Fruit fly (Drosophila melanogaster) whole organism, pupa: ENCODE results near the gene CG12104.

Experiments used
- CG10348 ChIP-seq: fragments of 200-800 bp; sonication (Bioruptor generic); IDR thresholded peaks from 2 replicates; pipeline ENCODE4 v1.3.6; 2022; ENCODE audit warnings: missing biosample characterization, missing genetic modification characterization
- CG12605 ChIP-seq: fragments of 200-800 bp; sonication (Bioruptor generic); IDR thresholded peaks from 2 replicates; pipeline ENCODE4 v1.3.6; 2022; ENCODE audit warnings: missing biosample characterization, missing genetic modification characterization
- CG13204 ChIP-seq: fragments of 200-800 bp; sonication (Bioruptor generic); optimal IDR thresholded peaks from 2 replicates; lab custom pipeline; 2018; ENCODE audit warnings: missing biosample characterization, mild to moderate bottlenecking, missing genetic modification characterization, moderate library complexity
- CG14655 ChIP-seq: fragments of 200-800 bp; sonication (Bioruptor generic); optimal IDR thresholded peaks from 3 replicates; lab custom pipeline; 2017; ENCODE audit warnings: mild to moderate bottlenecking, missing biosample characterization, missing genetic modification reagents, missing genetic modification characterization
- CG15710 ChIP-seq: fragments of 200-800 bp; sonication (Bioruptor generic); optimal IDR thresholded peaks from 2 replicates; lab custom pipeline; 2018; ENCODE audit warnings: missing biosample characterization, mild to moderate bottlenecking, missing genetic modification characterization, moderate library complexity
- CG17806 ChIP-seq: fragments of 200-800 bp; sonication (Bioruptor generic); optimal IDR thresholded peaks from 2 replicates; lab custom pipeline; 2018; ENCODE audit warnings: missing biosample characterization, mild to moderate bottlenecking, missing genetic modification characterization, moderate library complexity
- CG32121 ChIP-seq: fragments of 200-800 bp; sonication (Bioruptor generic); IDR thresholded peaks from 2 replicates; pipeline ENCODE4 v1.3.6; 2022; ENCODE audit warnings: missing biosample characterization, missing genetic modification characterization
- CG34367 ChIP-seq: fragments of 200-800 bp; sonication (Bioruptor generic); optimal IDR thresholded peaks from 2 replicates; lab custom pipeline; 2018; ENCODE audit warnings: missing biosample characterization, mild to moderate bottlenecking, missing genetic modification characterization
- CG4496 ChIP-seq: fragments of 200-800 bp; sonication (Bioruptor generic); IDR thresholded peaks from 3 replicates; pipeline ENCODE4 v1.3.6; 2022; ENCODE audit warnings: missing biosample characterization, missing genetic modification characterization
- CG8159 ChIP-seq: fragments of 200-800 bp; sonication (Bioruptor generic); optimal IDR thresholded peaks from 3 replicates; lab custom pipeline; 2018; ENCODE audit warnings: missing biosample characterization, mild to moderate bottlenecking, missing genetic modification characterization, moderate library complexity
- CG8301 ChIP-seq: fragments of 200-800 bp; sonication (Bioruptor generic); optimal IDR thresholded peaks from 2 replicates; lab custom pipeline; 2018; ENCODE audit warnings: missing biosample characterization, mild to moderate bottlenecking, missing genetic modification characterization
- CG9948 ChIP-seq: fragments of 200-800 bp; sonication (Bioruptor generic); optimal IDR thresholded peaks from 2 replicates; lab custom pipeline; 2018; ENCODE audit warnings: missing biosample characterization, mild to moderate bottlenecking, missing genetic modification characterization, moderate library complexity
- D1 ChIP-seq: fragments of 200-800 bp; sonication (Bioruptor generic); optimal IDR thresholded peaks from 2 replicates; lab custom pipeline; 2018; ENCODE audit warnings: missing biosample characterization, mild to moderate bottlenecking, missing genetic modification characterization, moderate library complexity
- EcR ChIP-seq: fragments of 200-800 bp; sonication (Bioruptor generic); optimal IDR thresholded peaks from 3 replicates; lab custom pipeline; 2019; ENCODE audit warnings: missing biosample characterization, missing genetic modification characterization, mild to moderate bottlenecking, moderate library complexity, missing genetic modification reagents
- Ets98B ChIP-seq: fragments of 200-800 bp; sonication (Bioruptor generic); IDR thresholded peaks from 2 replicates; pipeline ENCODE4 v1.3.6; 2022; ENCODE audit warnings: missing biosample characterization, missing genetic modification characterization
- Pif1A ChIP-seq: fragments of 200-800 bp; sonication (Bioruptor generic); optimal IDR thresholded peaks from 3 replicates; lab custom pipeline; 2016; ENCODE audit warnings: missing biosample characterization, missing genetic modification characterization
- Pif1B ChIP-seq: fragments of 200-800 bp; sonication (Bioruptor generic); optimal IDR thresholded peaks from 3 replicates; lab custom pipeline; 2016; ENCODE audit warnings: missing biosample characterization, missing genetic modification characterization
- Snoo ChIP-seq: fragments of 200-800 bp; sonication (Bioruptor generic); optimal IDR thresholded peaks from 3 replicates; lab custom pipeline; 2017; ENCODE audit warnings: missing biosample characterization, mild to moderate bottlenecking, missing genetic modification characterization, inconsistent platforms
- fd96Ca ChIP-seq: fragments of 200-800 bp; sonication (Bioruptor generic); IDR thresholded peaks from 3 replicates; pipeline ENCODE4 v1.3.6; 2022; ENCODE audit warnings: missing biosample characterization, missing genetic modification characterization
- gl ChIP-seq: fragments of 200-800 bp; sonication (Bioruptor generic); optimal IDR thresholded peaks from 2 replicates; lab custom pipeline; 2018; ENCODE audit warnings: missing biosample characterization, mild to moderate bottlenecking, missing genetic modification characterization
- rn ChIP-seq: fragments of 200-800 bp; sonication (Bioruptor generic); IDR thresholded peaks from 2 replicates; pipeline ENCODE4 v1.3.6; 2022; ENCODE audit warnings: missing biosample characterization, missing genetic modification characterization

Gene CG12104

dm6 chr3L:1592822-1593452, 9.5 kb downstream of the CG12104 start:
- TF ChIP-seq CG15710 (tag; lab: Kevin White, UChicago) (peak; percentile 4), Pif1B (GFP tag; lab: Kevin White, UChicago) (no peak), CG34367 (tag; lab: Kevin White, UChicago) (no peak), gl (tag; lab: Kevin White, UChicago) (peak; percentile 33), CG12605 (no peak; the same call in 1 of the 2 replicates), CG8301 (tag; lab: Kevin White, UChicago) (peak; percentile 47), CG8159 (tag; lab: Kevin White, UChicago) (no peak), Snoo (tag; lab: Kevin White, UChicago) (peak; percentile 23), CG14655 (GFP tag; lab: Kevin White, UChicago) (no peak), fd96Ca (0 out of 3 replicates have a peak, but pooled peaks have one; percentile 23), CG13204 (GFP tag; lab: Kevin White, UChicago) (peak; percentile 52), EcR (GFP tag; lab: Kevin White, UChicago) (peak; percentile 97), Ets98B (peak; percentile 27; the same call in 1 of the 2 replicates), Pif1A (GFP tag; lab: Kevin White, UChicago) (no peak), CG4496 (GFP tag; lab: Robert Waterston, UW) (0 out of 3 replicates have a peak, but pooled peaks have one; percentile 38)

- peak; percentile 85 for TF ChIP-seq CG4496 (GFP tag; lab: Robert Waterston, UW)
- peak; percentile 42; the same call in 1 of the 2 replicates for TF ChIP-seq Ets98B
- peak; percentile 51 for TF ChIP-seq CG17806
- peak; percentile 88 for TF ChIP-seq Pif1A (GFP tag; lab: Kevin White, UChicago)
- TF ChIP-seq fd96Ca = peak; percentile 70; the same call in 2 of the 3 replicates
- TF ChIP-seq Pif1B (GFP tag; lab: Kevin White, UChicago) = peak; percentile 85
- TF ChIP-seq CG10348 (GFP tag; lab: Robert Waterston, UW) = no peak
- TF ChIP-seq CG32121 (GFP tag; lab: Robert Waterston, UW) = peak; percentile 65; the same call in 1 of the 2 replicates
- TF ChIP-seq CG9948 (tag; lab: Kevin White, UChicago) = peak; percentile 43
- peak; percentile 74 for TF ChIP-seq CG15710 (tag; lab: Kevin White, UChicago)
- TF ChIP-seq CG8159 (tag; lab: Kevin White, UChicago) = peak; percentile 75
- TF ChIP-seq CG8301 (tag; lab: Kevin White, UChicago) = peak; percentile 29
- peak; percentile 41 for TF ChIP-seq CG14655 (GFP tag; lab: Kevin White, UChicago)
- TF ChIP-seq CG12605 = no peak
- TF ChIP-seq D1 = no peak
- peak; percentile 32 for TF ChIP-seq EcR (GFP tag; lab: Kevin White, UChicago)
- peak; percentile 89 for TF ChIP-seq gl (tag; lab: Kevin White, UChicago)
- no peak for TF ChIP-seq rn (GFP tag; lab: Robert Waterston, UW)
- TF ChIP-seq Snoo (tag; lab: Kevin White, UChicago) = peak; percentile 86
- peak; percentile 74 for TF ChIP-seq CG34367 (tag; lab: Kevin White, UChicago)
- peak; percentile 70 for TF ChIP-seq CG13204 (GFP tag; lab: Kevin White, UChicago)
Observed at dm6 chr3L:1591692-1592371, 10.6 kb downstream of the CG12104 start.

DNA sequence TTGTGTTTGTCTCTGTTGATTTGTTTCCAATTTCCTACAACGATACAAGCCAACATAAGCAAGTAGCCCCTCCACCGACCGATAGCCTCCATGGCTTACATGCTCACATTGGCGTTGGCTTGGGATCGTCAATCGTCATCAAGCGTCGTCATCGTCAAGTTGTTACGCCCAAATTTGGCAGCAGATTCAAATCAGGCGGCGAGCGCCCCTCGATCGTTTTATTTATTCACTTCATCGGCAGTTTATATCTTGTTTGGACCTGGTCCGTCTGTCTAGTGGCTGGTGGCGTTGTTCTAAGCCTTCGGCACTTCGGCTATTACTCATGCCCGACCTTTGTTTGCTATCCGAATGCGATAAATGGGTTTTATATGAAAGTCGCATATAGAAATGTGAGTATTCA, 12.3 kb downstream of the CG12104 start:
- no peak for TF ChIP-seq Snoo (tag; lab: Kevin White, UChicago)

DNA sequence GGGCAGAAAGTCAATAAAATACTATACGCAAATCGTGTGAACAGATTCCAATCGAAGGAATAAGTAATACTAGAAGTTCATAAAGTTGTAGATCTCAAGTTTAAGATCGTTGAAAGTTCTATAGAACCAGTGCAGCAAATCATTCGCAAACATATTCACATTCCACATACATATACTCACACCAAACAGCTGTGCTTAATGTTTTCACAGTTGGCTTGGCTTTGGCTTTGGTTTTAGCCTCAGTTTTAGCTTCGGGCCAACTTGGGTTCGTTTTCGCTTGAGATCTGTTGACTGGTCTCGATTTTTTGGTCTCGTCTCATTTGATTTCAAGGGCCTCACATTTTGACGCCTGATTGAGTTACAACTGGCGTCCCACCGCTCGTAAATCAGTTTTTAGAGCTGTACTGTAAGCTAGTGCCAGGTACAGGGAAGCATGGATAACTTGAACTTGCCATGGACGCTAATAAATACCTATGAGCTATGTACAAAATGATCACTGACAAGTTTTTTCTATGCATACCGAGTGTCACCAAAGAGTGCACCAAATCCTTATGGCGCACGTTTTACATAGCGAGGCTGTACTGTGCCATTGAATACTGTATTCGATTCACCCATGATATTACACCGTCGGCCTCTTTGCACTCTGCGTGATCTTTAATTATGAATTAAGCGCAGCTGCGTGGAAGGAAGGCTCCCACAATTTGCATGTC, 15.2 kb downstream of the CG12104 start:
- peak; percentile 53 for TF ChIP-seq rn (GFP tag; lab: Robert Waterston, UW)
- peak; percentile 70 for TF ChIP-seq Snoo (tag; lab: Kevin White, UChicago)
- TF ChIP-seq CG17806 = peak; percentile 81
- peak; percentile 80 for TF ChIP-seq Ets98B
- TF ChIP-seq gl (tag; lab: Kevin White, UChicago) = peak; percentile 79
- TF ChIP-seq CG32121 (GFP tag; lab: Robert Waterston, UW) = peak; percentile 79
- peak; percentile 79 for TF ChIP-seq Pif1B (GFP tag; lab: Kevin White, UChicago)
- peak; percentile 47; the same call in 1 of the 2 replicates for TF ChIP-seq CG12605
- peak; percentile 75 for TF ChIP-seq CG9948 (tag; lab: Kevin White, UChicago)
- TF ChIP-seq CG14655 (GFP tag; lab: Kevin White, UChicago) = peak; percentile 72
- peak; percentile 85 for TF ChIP-seq CG8159 (tag; lab: Kevin White, UChicago)
- TF ChIP-seq Pif1A (GFP tag; lab: Kevin White, UChicago) = peak; percentile 78
- TF ChIP-seq CG15710 (tag; lab: Kevin White, UChicago) = peak; percentile 89
- TF ChIP-seq CG13204 (GFP tag; lab: Kevin White, UChicago) = peak; percentile 79
- TF ChIP-seq fd96Ca = peak; percentile 85
- 0 out of 2 replicates have a peak, but pooled peaks have one; percentile 53 for TF ChIP-seq CG10348 (GFP tag; lab: Robert Waterston, UW)
- TF ChIP-seq CG4496 (GFP tag; lab: Robert Waterston, UW) = peak; percentile 86
- peak; percentile 64 for TF ChIP-seq CG8301 (tag; lab: Kevin White, UChicago)
- no peak for TF ChIP-seq D1
- peak; percentile 85 for TF ChIP-seq CG34367 (tag; lab: Kevin White, UChicago)
- TF ChIP-seq EcR (GFP tag; lab: Kevin White, UChicago) = peak; percentile 4
